Worm (Caenorhabditis elegans) whole organism, mixed stage, embryonic: ENCODE results near the gene byn-1.

Experiments
- lsy-2 ChIP-seq: fragments of 150-350 bp; optimal IDR thresholded peaks from 2 replicates; lab custom pipeline; 2014; ENCODE audit warnings: missing biosample characterization, missing genetic modification characterization
- mep-1 ChIP-seq: fragments of 150-350 bp; optimal IDR thresholded peaks from 2 replicates; lab custom pipeline; 2017; ENCODE audit warnings: missing biosample characterization, missing genetic modification reagents, missing genetic modification characterization, inconsistent platforms
- nhr-28 ChIP-seq: fragments of 150-350 bp; optimal IDR thresholded peaks from 2 replicates; lab custom pipeline; 2014; ENCODE audit warnings: missing biosample characterization, missing genetic modification characterization
- snpc-4 ChIP-seq: fragments of 150-350 bp; optimal IDR thresholded peaks from 2 replicates; lab custom pipeline; 2014; ENCODE audit warnings: missing biosample characterization, missing genetic modification characterization
- sptf-1 ChIP-seq: sonication (generic microtip); optimal IDR thresholded peaks from 2 replicates; lab custom pipeline; 2017; ENCODE audit warnings: mild to moderate bottlenecking, missing genetic modification characterization, moderate library complexity, missing compliant biosample characterization
- unc-39 ChIP-seq: fragments of 150-350 bp; optimal IDR thresholded peaks from 2 replicates; lab custom pipeline; 2014; ENCODE audit warnings: missing biosample characterization, missing genetic modification characterization

DNA sequence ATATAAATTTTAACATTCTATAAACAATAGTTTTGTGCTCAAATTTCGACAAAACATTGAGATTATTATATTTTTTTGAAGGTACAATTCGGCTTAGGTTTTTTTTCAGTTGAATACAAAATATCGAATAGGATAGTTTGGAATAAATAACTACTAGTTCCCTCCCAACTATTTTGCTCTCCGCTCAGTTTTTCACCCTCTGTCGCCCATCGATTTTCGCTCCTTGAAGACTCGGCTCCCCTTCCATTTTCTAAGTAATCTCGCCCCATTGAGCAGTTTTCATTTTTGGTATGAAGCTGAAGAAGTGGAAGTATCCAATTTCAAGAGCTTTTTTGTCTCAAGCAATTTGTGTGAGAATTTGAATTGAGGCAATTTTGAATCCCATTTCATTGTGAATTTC lies 41.9 kb downstream of the byn-1 start, which contains the start of gene F31E3.2:
- TF ChIP-seq unc-39 (no peak), snpc-4 (tag; lab: Kevin White, UChicago) (no peak), mep-1 (tag; lab: Kevin White, UChicago) (no peak), sptf-1 (tag; lab: Kevin White, UChicago) (no peak), nhr-28 (no peak), lsy-2 (no peak)
